Worm (Caenorhabditis elegans): Measurements from ENCODE around the gene srr-6.

- TF ChIP-seq ces-1 (GFP tag; optimal IDR thresholded peaks at IDR 0.05) (no peak), lin-13 (GFP tag; optimal IDR thresholded peaks at IDR 0.05) (no peak), nhr-237 (tag; optimal IDR thresholded peaks at IDR 0.05) (no peak)
Observed at ce11 chrV:5036364-5036763, 23.8 kb downstream of the srr-6 start, which contains the start of gene K11D12.7.
